Worm (Caenorhabditis elegans): Measurements from ENCODE around the gene srx-1.

srx-1 gene

DNA sequence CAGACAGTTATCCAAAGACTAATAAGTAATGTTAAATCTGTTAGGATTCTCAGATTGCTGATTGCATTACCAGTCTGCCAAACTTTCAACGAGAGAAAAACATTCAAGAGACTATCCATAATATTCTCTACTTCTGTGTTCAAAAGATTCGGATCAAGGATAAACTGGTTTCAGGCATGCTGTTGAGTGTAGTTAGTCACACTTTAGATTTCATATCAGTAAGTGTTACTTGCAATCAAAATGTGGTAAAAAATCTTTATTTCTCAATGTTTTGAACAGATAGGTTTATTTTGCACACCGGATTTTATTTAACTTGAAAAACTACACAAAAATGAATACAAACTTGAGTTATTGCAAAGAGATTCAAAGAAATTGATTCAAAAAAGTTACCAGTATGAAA is 18.6 kb downstream of the srx-1 start, which contains the start of gene oac-41:
TSS of gene oac-41 (minus strand) at position 101 of the 400 bp plus-strand sequence.
- TF ChIP-seq lin-39 (tag; optimal IDR thresholded peaks at IDR 0.05) (no peak), elt-3 (tag; optimal IDR thresholded peaks at IDR 0.05) (no peak), nhr-28 (tag; optimal IDR thresholded peaks at IDR 0.05) (no peak), unc-62 (GFP tag; optimal IDR thresholded peaks at IDR 0.05) (no peak), nhr-90 (tag; optimal IDR thresholded peaks at IDR 0.05; ENCODE audit: poor library complexity) (no peak), pag-3 (tag; optimal IDR thresholded peaks at IDR 0.05; ENCODE audit: borderline replicate concordance, insufficient read depth) (no peak)

DNA sequence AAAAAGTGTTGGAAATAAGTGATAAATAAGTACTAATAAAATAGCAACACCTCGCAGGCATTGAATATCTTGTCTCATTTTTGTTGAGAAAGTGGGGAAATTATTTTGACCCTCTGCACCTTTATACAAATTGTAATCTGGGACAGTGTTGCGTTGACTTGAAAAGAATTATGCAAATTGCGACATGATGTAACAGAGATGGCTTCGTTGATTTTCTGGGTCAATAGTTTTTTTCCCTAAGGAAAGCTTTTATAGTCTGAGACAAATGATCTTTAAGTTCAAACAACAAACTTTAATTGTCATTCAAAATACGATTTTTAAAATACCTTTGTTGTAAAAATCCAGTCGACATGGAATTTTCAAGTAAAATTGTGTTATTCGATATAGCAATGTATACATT is 21.2 kb downstream of the srx-1 start, which contains the start of gene bus-1:
TSS of gene bus-1 (minus strand) at position 101 of the 400 bp plus-strand sequence.
- TF ChIP-seq jun-1 (tag; optimal IDR thresholded peaks at IDR 0.05) (no peak), grh-1 (GFP tag; IDR thresholded peaks at IDR 0.05) (no peak), pag-3 (tag; optimal IDR thresholded peaks at IDR 0.05; ENCODE audit: borderline replicate concordance, insufficient read depth) (no peak), elt-3 (tag; optimal IDR thresholded peaks at IDR 0.05) (no peak), sup-37 (GFP tag; optimal IDR thresholded peaks at IDR 0.05) (no peak), zip-4 (GFP tag; optimal IDR thresholded peaks at IDR 0.05) (no peak), Y116A8C.19 (tag; optimal IDR thresholded peaks at IDR 0.05; ENCODE audit: borderline replicate concordance) (no peak), unc-30 (tag; optimal IDR thresholded peaks at IDR 0.05) (no peak), nhr-84 (tag; optimal IDR thresholded peaks at IDR 0.05) (no peak), C04F5.9 (tag; optimal IDR thresholded peaks at IDR 0.05) (no peak), rnt-1 (tag; optimal IDR thresholded peaks at IDR 0.05) (no peak), lin-35 (GFP tag; optimal IDR thresholded peaks at IDR 0.05) (no peak), nhr-77 (tag; optimal IDR thresholded peaks at IDR 0.05) (no peak), xbp-1 (tag; optimal IDR thresholded peaks at IDR 0.05) (no peak), ceh-82 (tag; optimal IDR thresholded peaks at IDR 0.05) (no peak), lir-3 (tag; optimal IDR thresholded peaks at IDR 0.05; ENCODE audit: poor library complexity) (no peak), aha-1 (tag; optimal IDR thresholded peaks at IDR 0.05) (no peak), ceh-8 (GFP tag; optimal IDR thresholded peaks at IDR 0.05) (no peak)

DNA sequence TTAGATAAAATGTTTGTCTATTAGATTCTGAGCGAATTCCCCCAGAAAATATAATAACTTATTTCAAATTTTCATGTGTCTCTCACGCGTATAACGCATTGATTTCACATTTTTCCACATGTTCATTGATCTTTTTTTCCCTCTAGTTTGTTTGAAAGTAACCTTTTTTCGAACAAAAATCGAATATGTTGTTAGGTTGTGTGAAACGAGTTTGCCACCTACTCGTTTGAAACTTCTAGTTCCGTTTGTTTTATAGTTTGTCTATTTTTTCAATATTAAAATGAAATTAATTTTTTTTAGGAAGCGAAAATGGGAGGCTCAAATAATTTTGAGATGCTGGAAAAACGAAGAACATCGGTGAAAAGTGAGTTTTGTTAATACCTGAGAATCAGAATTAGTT is 26.8 kb downstream of the srx-1 start, which contains the start of gene C25E10.5:
TSS of gene C25E10.5 (plus strand) at position 301 of the 400 bp plus-strand sequence.
- TF ChIP-seq efl-1 (optimal IDR thresholded peaks at IDR 0.05) (no peak), efl-1 (GFP tag; optimal IDR thresholded peaks at IDR 0.05 in 1 of 2) (peak in 1 of 2 experiments; percentile 40), sox-4 (tag; optimal IDR thresholded peaks at IDR 0.05) (no peak), alr-1 (tag; optimal IDR thresholded peaks at IDR 0.05; ENCODE audit: borderline replicate concordance) (no peak), fos-1 (tag; optimal IDR thresholded peaks at IDR 0.05) (no peak)

DNA sequence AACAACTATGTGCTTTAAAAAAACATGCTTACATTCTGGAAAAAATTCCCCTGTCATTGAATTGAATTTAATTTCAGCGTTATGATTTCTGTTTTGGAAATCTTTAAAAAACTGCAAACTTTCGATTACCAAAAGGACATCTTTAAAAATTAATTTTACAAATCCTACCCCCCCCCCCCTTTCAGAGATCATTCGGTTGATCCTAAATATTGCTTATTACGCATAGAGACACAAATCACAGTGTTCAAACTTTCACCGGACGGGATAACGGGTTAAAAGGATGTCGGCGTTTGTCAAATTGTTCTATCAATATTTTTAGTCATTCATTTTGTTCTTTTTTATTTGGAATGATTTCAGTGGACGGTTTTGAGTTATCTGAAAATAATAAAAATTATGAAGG is 29.8 kb downstream of the srx-1 start, which contains the start of gene C25E10.4:
TSS of gene C25E10.4 (plus strand) at position 301 of the 400 bp plus-strand sequence.
- TF ChIP-seq blmp-1 (tag; optimal IDR thresholded peaks at IDR 0.05) (peak; percentile 33), nhr-71 (tag; optimal IDR thresholded peaks at IDR 0.05) (no peak), efl-1 (optimal IDR thresholded peaks at IDR 0.05) (no peak), efl-1 (GFP tag; optimal IDR thresholded peaks at IDR 0.05 in 1 of 2) (peak in 1 of 2 experiments; percentile 43), nhr-84 (tag; optimal IDR thresholded peaks at IDR 0.05) (no peak)

DNA sequence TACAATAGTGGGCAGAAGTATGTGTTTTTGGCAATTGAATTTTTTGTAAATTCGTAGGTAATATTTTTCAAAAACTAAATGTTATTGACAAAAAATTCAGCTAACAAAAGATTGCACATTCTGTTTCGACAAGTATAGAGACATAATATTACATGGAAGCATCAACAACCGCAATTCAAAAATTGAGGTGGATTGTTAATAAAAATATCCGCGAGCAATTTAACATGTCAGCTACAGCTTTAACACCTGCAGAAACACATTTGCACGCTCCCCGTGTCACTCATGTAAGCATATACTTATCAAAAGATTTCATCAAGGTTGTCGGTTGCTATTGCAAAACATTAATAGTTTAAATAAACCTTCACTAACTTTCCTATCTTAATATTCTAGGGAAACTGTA is 32.2 kb downstream of the srx-1 start, which contains the start of gene srsx-34:
TSS of gene srsx-34 (plus strand) at position 301 of the 400 bp plus-strand sequence.
- TF ChIP-seq mep-1 (tag; optimal IDR thresholded peaks at IDR 0.05) (no peak), jun-1 (tag; optimal IDR thresholded peaks at IDR 0.05) (no peak), ztf-11 (tag; optimal IDR thresholded peaks at IDR 0.05) (no peak), ceh-82 (tag; optimal IDR thresholded peaks at IDR 0.05) (no peak), egl-13 (tag; optimal IDR thresholded peaks at IDR 0.05) (no peak), C16A3.4 (tag; optimal IDR thresholded peaks at IDR 0.05) (no peak), fkh-4 (tag; optimal IDR thresholded peaks at IDR 0.05; ENCODE audit: borderline replicate concordance) (no peak), xbp-1 (tag; optimal IDR thresholded peaks at IDR 0.05) (no peak), lsy-2 (tag; optimal IDR thresholded peaks at IDR 0.05) (no peak), pax-3 (tag; optimal IDR thresholded peaks at IDR 0.05) (no peak), lin-14 (GFP tag; optimal IDR thresholded peaks at IDR 0.05) (no peak), dsc-1 (tag; optimal IDR thresholded peaks at IDR 0.05) (no peak), ceh-8 (GFP tag; optimal IDR thresholded peaks at IDR 0.05) (no peak), ces-1 (GFP tag; optimal IDR thresholded peaks at IDR 0.05) (no peak)
